Worm (Caenorhabditis elegans) whole organism, L3 larva: ENCODE measurements around the gene B0244.9.

ENCODE experiments used
- ama-1 ChIP-seq: fragments of 150-350 bp; optimal IDR thresholded peaks from 2 replicates; lab custom pipeline; 2018
- ceh-82 ChIP-seq: fragments of 150-350 bp; optimal IDR thresholded peaks from 2 replicates; lab custom pipeline; 2014; ENCODE audit warnings: missing biosample characterization, missing genetic modification characterization
- egl-27 ChIP-seq: sonication (generic microtip); optimal IDR thresholded peaks from 4 replicates; lab custom pipeline; 2017; ENCODE audit warnings: missing biosample characterization, missing genetic modification reagents, missing genetic modification characterization
- lin-15B ChIP-seq: fragments of 150-350 bp; optimal IDR thresholded peaks from 2 replicates; lab custom pipeline; 2014; ENCODE audit warnings: missing biosample characterization, missing genetic modification characterization
- mdl-1 ChIP-seq: fragments of 150-350 bp; optimal IDR thresholded peaks from 2 replicates; lab custom pipeline; 2014; ENCODE audit warnings: missing biosample characterization, missing genetic modification characterization
- nhr-11 ChIP-seq: fragments of 150-350 bp; optimal IDR thresholded peaks from 2 replicates; lab custom pipeline; 2014; ENCODE audit warnings: missing biosample characterization, missing genetic modification characterization
- ztf-4 ChIP-seq: fragments of 150-350 bp; optimal IDR thresholded peaks from 2 replicates; lab custom pipeline; 2014; ENCODE audit warnings: missing biosample characterization, missing genetic modification characterization

DNA sequence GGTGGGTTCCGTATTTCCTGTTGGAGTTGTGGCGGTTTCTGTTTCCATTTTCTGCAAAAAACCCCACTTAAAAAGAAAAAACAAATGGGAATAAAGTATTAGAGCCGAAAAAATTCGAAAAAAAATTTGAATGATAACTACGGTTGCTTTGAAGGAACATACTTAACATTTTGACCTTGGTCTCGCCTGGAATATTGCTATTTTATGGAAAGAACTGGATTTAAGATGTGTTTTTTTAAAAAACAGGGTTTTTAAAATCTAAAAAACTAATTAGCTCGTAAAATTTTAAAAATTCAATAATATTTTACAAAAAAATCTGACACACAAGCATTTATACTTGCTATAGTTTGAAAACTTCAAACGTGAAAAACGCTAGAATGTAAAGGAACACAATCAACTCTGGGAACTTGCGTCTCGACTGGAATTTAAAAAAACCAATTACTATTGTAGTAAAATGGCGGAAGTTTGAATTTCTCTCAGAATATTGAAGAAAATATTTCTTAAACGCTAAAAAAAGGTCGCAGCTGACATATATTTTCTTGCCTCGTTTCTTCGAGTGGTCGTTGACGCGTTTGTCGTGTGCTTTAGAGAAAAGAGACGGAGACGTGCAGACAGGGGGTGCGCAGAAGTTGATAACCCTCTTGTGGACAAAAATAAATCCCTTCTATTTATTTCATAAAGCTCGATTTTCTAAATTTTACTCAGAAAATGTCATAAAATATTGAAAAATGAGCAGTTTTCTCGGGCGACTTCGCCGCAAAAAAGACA lies 32.7 kb downstream of the B0244.9 start, which contains the start of the genes lgg-3 and rgs-5:
- TF ChIP-seq egl-27 (tag; lab: Kevin White, UChicago) (no peak), lin-15B (peak; percentile 46), nhr-11 (tag; lab: Kevin White, UChicago) (no peak), ama-1 (lab: Kevin White, UChicago) (no peak), mdl-1 (tag; lab: Kevin White, UChicago) (no peak), ceh-82 (no peak), ztf-4 (tag; lab: Kevin White, UChicago) (no peak)
